Fruit fly (Drosophila melanogaster): ENCODE data around the gene CG17717.

DNA sequence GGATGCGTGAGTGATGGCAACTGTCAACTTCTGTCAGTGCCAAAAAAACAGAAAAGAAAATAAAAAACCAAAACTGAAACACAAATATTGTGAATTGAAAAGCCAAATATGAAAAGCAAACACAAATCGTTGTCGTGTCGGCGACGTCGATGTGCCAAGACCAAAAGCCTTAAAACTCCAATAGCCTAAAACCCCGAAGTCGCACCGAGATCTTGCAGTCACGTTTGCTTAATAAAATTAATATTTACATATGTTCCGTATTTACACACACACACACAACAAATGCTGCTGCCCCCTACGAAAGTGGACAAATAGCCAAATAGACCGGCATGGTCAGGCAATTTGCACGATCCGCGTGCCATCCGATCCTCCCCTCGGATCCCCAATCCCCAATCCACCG is 49.0 kb downstream of the CG17717 start:
- TF ChIP-seq Pif1B (GFP tag; optimal IDR thresholded peaks at IDR 0.05) (no peak), D1 (tag; optimal IDR thresholded peaks at IDR 0.05) (no peak), CG10348 (GFP tag; IDR thresholded peaks at IDR 0.05) (no peak), EcR (GFP tag; optimal IDR thresholded peaks at IDR 0.05) (no peak), CG12605 (GFP tag; IDR thresholded peaks at IDR 0.05) (no peak), Snoo (tag; optimal IDR thresholded peaks at IDR 0.05) (no peak), CG15710 (tag; optimal IDR thresholded peaks at IDR 0.05) (no peak), CG8301 (tag; optimal IDR thresholded peaks at IDR 0.05) (no peak), gl (tag; optimal IDR thresholded peaks at IDR 0.05) (no peak), Pif1A (GFP tag; optimal IDR thresholded peaks at IDR 0.05) (no peak)

Measured in whole organism, pupa.